Fruit fly (Drosophila melanogaster) whole organism, adult: ENCODE data around the gene REPTOR-BP.

ENCODE experiments used
- CG11617 ChIP-seq: fragments of 200-800 bp; sonication (Bioruptor generic); optimal IDR thresholded peaks from 2 replicates; lab custom pipeline; 2017; ENCODE audit warnings: mild to moderate bottlenecking, missing biosample characterization, missing genetic modification reagents, missing genetic modification characterization
- CG12768 ChIP-seq: fragments of 200-800 bp; sonication (Bioruptor generic); optimal IDR thresholded peaks from 2 replicates; lab custom pipeline; 2017; ENCODE audit warnings: missing biosample characterization, missing genetic modification characterization, mild to moderate bottlenecking, moderate library complexity, missing genetic modification reagents
- CG14711 ChIP-seq: fragments of 200-800 bp; sonication (Bioruptor generic); optimal IDR thresholded peaks from 2 replicates; lab custom pipeline; 2018; ENCODE audit warnings: missing biosample characterization, mild to moderate bottlenecking, missing genetic modification characterization, moderate library complexity
- CG1620 ChIP-seq: fragments of 200-800 bp; sonication (Bioruptor generic); optimal IDR thresholded peaks from 2 replicates; lab custom pipeline; 2016; ENCODE audit warnings: missing biosample characterization, missing genetic modification characterization
- CG33017 ChIP-seq: fragments of 200-800 bp; sonication (Bioruptor generic); optimal IDR thresholded peaks from 2 replicates; lab custom pipeline; 2018; ENCODE audit warnings: missing biosample characterization, mild to moderate bottlenecking, missing genetic modification characterization, moderate library complexity
- CG5204 ChIP-seq: fragments of 200-800 bp; sonication (Bioruptor generic); optimal IDR thresholded peaks from 2 replicates; lab custom pipeline; 2016; ENCODE audit warnings: missing biosample characterization, missing genetic modification characterization
- CG7045 ChIP-seq: fragments of 200-800 bp; sonication (Bioruptor generic); optimal IDR thresholded peaks from 2 replicates; lab custom pipeline; 2017; ENCODE audit warnings: missing biosample characterization, mild to moderate bottlenecking, missing genetic modification characterization
- CG7101 ChIP-seq: fragments of 200-800 bp; sonication (Bioruptor generic); optimal IDR thresholded peaks from 2 replicates; lab custom pipeline; 2018; ENCODE audit warnings: missing biosample characterization, mild to moderate bottlenecking, missing genetic modification characterization, moderate library complexity
- Clk ChIP-seq: fragments of 200-800 bp; sonication (Bioruptor generic); optimal IDR thresholded peaks from 2 replicates; lab custom pipeline; 2017; ENCODE audit warnings: missing biosample characterization, missing genetic modification characterization
- Crg-1 ChIP-seq: fragments of 200-800 bp; sonication (Bioruptor generic); optimal IDR thresholded peaks from 2 replicates; lab custom pipeline; 2016; ENCODE audit warnings: missing biosample characterization, missing genetic modification characterization
- Hr96 ChIP-seq: fragments of 200-800 bp; sonication (Bioruptor generic); optimal IDR thresholded peaks from 2 replicates; lab custom pipeline; 2016; ENCODE audit warnings: missing biosample characterization, missing genetic modification characterization
- Mnt ChIP-seq: fragments of 200-800 bp; sonication (Bioruptor generic); optimal IDR thresholded peaks from 2 replicates; lab custom pipeline; 2016; ENCODE audit warnings: missing biosample characterization, mild to moderate bottlenecking, missing genetic modification characterization
- bab1 ChIP-seq: fragments of 200-800 bp; sonication (Bioruptor generic); optimal IDR thresholded peaks from 3 replicates; lab custom pipeline; 2019; ENCODE audit warnings: missing biosample characterization, mild to moderate bottlenecking, missing genetic modification characterization, moderate library complexity
- cic ChIP-seq: fragments of 200-800 bp; sonication (Bioruptor generic); optimal IDR thresholded peaks from 2 replicates; lab custom pipeline; 2017; ENCODE audit warnings: missing biosample characterization, mild to moderate bottlenecking, missing genetic modification characterization, moderate library complexity
- cnc ChIP-seq, 2 experiments: fragments of >200 bp; optimal IDR thresholded peaks; 2 replicates each; lab custom pipeline; 2017
- kay ChIP-seq: fragments of 200-800 bp; sonication (Bioruptor generic); peaks from one replicate; lab custom pipeline; 2016; ENCODE audit warnings: missing biosample characterization, missing genetic modification characterization, borderline replicate concordance
- ovo ChIP-seq: fragments of 200-800 bp; sonication (Bioruptor generic); optimal IDR thresholded peaks from 2 replicates; lab custom pipeline; 2016; ENCODE audit warnings: missing biosample characterization, missing genetic modification characterization
- pad ChIP-seq: fragments of 200-800 bp; sonication (Bioruptor generic); optimal IDR thresholded peaks from 3 replicates; lab custom pipeline; 2017; ENCODE audit warnings: missing biosample characterization, missing genetic modification characterization, mild to moderate bottlenecking, moderate library complexity, missing genetic modification reagents
- tj ChIP-seq: fragments of 200-800 bp; sonication (Bioruptor generic); optimal IDR thresholded peaks from 3 replicates; lab custom pipeline; 2017; ENCODE audit warnings: missing biosample characterization, mild to moderate bottlenecking, missing genetic modification characterization, moderate library complexity
- toe ChIP-seq: fragments of 200-800 bp; sonication (Bioruptor generic); optimal IDR thresholded peaks from 2 replicates; lab custom pipeline; 2016; ENCODE audit warnings: missing biosample characterization, missing genetic modification characterization

Gene REPTOR-BP

dm6 chr2L:10226724-10227407 lies 37.1 kb upstream of the REPTOR-BP start, which contains the start of gene CG5708:
Gene CG5708, minus strand, starts transcription at chr2L:10226808.
- TF ChIP-seq Hr96 (GFP tag; lab: Kevin White, UChicago) (no peak), Crg-1 (GFP tag; lab: Kevin White, UChicago) (peak; percentile 33), toe (GFP tag; lab: Kevin White, UChicago) (no peak), tj (GFP tag; lab: Kevin White, UChicago) (peak; percentile 19), bab1 (peak; percentile 48), ovo (GFP tag; lab: Kevin White, UChicago) (no peak), CG7045 (GFP tag; lab: Kevin White, UChicago) (no peak), pad (GFP tag; lab: Kevin White, UChicago) (peak; percentile 14), CG33017 (tag; lab: Kevin White, UChicago) (no peak), kay (GFP tag; lab: Kevin White, UChicago) (no peak), cic (GFP tag; lab: Kevin White, UChicago) (no peak), CG1620 (GFP tag; lab: Kevin White, UChicago) (peak; percentile 26), CG5204 (GFP tag; lab: Kevin White, UChicago) (no peak), cnc (optimal IDR thresholded peaks at IDR 0.05; lab: Kevin White, UChicago) (no peak), CG14711 (tag; lab: Kevin White, UChicago) (peak; percentile 14), CG12768 (GFP tag; lab: Kevin White, UChicago) (peak; percentile 2), Clk (GFP tag; lab: Kevin White, UChicago) (no peak), CG7101 (peak; percentile 29), Mnt (GFP tag; lab: Kevin White, UChicago) (peak; percentile 40), CG11617 (GFP tag; lab: Kevin White, UChicago) (peak; percentile 17)

DNA sequence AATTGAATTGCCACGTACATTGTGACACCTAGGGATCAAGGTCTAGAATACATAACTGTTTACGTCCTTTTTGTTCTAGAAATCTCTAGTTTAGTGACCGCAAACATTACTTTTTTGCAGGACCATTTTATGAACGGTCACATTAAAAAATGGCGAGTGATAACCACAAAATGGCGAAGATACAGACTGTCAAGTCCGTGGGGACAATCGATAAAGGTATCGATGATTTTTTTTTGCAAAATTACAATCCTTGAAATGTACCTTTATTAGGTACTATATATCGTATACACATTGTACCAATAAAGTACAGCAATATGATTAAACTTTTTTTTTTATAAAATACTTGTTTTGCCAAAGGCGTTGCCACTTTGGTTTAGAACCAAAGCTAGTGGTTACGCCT lies 33.5 kb upstream of the REPTOR-BP start:
- TF ChIP-seq Mnt (GFP tag; lab: Kevin White, UChicago) (no peak), kay (GFP tag; lab: Kevin White, UChicago) (peak; percentile 84)

DNA sequence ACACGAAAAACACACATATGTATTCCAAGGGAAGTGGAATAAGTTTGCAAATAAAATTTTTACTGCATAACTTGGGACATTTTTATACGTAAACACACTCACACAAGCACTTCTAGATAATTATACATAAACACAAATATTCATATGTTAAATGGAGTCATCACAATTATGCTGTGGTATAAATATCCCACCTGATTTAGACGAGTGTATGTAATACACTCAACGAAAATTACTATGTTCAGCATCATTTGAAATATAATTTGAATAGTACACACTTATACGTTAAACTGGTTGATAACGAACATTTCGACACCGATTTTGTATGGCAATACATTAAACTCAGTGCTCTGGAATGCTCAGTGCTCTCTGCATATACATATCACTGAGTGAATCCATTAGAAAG lies 32.8 kb upstream of the REPTOR-BP start:
- no peak for TF ChIP-seq toe (GFP tag; lab: Kevin White, UChicago)
- TF ChIP-seq bab1: peak; percentile 71
- peak; percentile 2 for TF ChIP-seq CG11617 (GFP tag; lab: Kevin White, UChicago)

DNA sequence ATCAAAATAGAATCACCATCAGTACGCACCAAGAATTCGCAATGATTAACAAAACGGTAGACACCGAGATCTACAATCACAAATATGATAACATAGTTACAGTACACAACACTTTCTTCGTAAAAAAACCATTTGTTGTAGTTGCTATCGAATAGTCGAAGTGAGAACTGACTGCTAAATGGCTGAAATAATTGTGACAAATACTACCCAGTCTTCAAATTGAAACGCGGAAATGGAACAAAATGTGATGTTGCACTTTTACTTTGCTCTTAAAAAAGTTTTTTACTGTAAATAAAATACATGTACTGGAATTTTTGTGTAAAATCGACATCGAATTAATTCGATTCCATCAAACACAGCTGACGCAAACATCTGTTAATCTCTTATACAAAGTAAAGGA lies 32.4 kb upstream of the REPTOR-BP start, which contains the start of gene ova:
TSS of gene ova (minus strand) at position 183 of the 400 bp plus-strand sequence.
- TF ChIP-seq CG11617 (GFP tag; lab: Kevin White, UChicago): no peak
- TF ChIP-seq Hr96 (GFP tag; lab: Kevin White, UChicago): no peak
- TF ChIP-seq bab1: no peak
- TF ChIP-seq tj (GFP tag; lab: Kevin White, UChicago): no peak
- no peak for TF ChIP-seq ovo (GFP tag; lab: Kevin White, UChicago)
- TF ChIP-seq CG33017 (tag; lab: Kevin White, UChicago): no peak

dm6 chr2L:10232152-10232816 lies 31.6 kb upstream of the REPTOR-BP start, which contains the start of gene eEF1delta:
Gene eEF1delta, plus strand, starts transcription at chr2L:10232507.
- TF ChIP-seq CG7045 (GFP tag; lab: Kevin White, UChicago) (no peak), CG14711 (tag; lab: Kevin White, UChicago) (no peak), CG33017 (tag; lab: Kevin White, UChicago) (no peak), cnc (optimal IDR thresholded peaks at IDR 0.05; lab: Kevin White, UChicago) (peak in 1 of 2 experiments; percentile 3), Crg-1 (GFP tag; lab: Kevin White, UChicago) (no peak), toe (GFP tag; lab: Kevin White, UChicago) (no peak), Clk (GFP tag; lab: Kevin White, UChicago) (no peak), pad (GFP tag; lab: Kevin White, UChicago) (no peak), kay (GFP tag; lab: Kevin White, UChicago) (no peak), Mnt (GFP tag; lab: Kevin White, UChicago) (peak; percentile 68), CG11617 (GFP tag; lab: Kevin White, UChicago) (peak; percentile 47), bab1 (peak; percentile 18)

DNA sequence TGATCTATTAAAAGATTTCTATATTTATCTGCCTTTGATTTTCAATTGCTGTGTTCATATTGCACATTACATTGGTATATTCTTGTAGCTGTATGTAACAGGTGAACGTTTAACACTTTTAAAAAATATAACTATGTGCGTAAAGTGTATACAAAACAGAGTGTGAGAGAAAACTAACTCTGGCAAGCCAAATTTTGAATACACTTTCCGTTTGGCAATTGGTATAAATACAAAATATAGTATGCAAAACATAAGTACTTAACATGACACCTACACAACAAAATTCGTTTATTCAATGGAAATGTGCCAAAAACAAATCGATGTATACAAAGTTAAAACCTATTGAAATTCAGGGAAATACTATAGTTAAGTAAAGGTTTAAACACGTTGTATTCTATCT lies 31.1 kb upstream of the REPTOR-BP start:
- TF ChIP-seq cic (GFP tag; lab: Kevin White, UChicago): peak; percentile 46
- peak; percentile 91 for TF ChIP-seq kay (GFP tag; lab: Kevin White, UChicago)
- peak; percentile 29 for TF ChIP-seq CG11617 (GFP tag; lab: Kevin White, UChicago)
- TF ChIP-seq bab1: no peak
